Worm (Caenorhabditis elegans): ENCODE results near the gene mut-15.
"Not testable (repeated sequence)": the region's sequence is repeated elsewhere in the genome, so short reads cannot be mapped to it uniquely, and the experiment has no call there.

ce11 chrV:15036769-15037168 is 34.4 kb downstream of the mut-15 start, which contains the start of gene melo-3:
- not testable (repeated sequence) for TF ChIP-seq unc-62 (GFP tag; optimal IDR thresholded peaks at IDR 0.05); blmp-1 (tag; optimal IDR thresholded peaks at IDR 0.05)

All from whole organism, mixed stage, embryonic.